Fruit fly (Drosophila melanogaster) whole organism, embryonic: ENCODE results near the gene Glut3.

Experiments used
- ATbp ChIP-seq: fragments of 200-800 bp; sonication (Bioruptor generic); optimal IDR thresholded peaks from 2 replicates; lab custom pipeline; 2017; ENCODE audit warnings: missing biosample characterization, mild to moderate bottlenecking, missing genetic modification characterization, missing genetic modification reagents
- Bgb ChIP-seq: fragments of 200-800 bp; sonication (Bioruptor generic); IDR thresholded peaks from 2 replicates; pipeline ENCODE4 v1.3.6; 2022; ENCODE audit warnings: missing biosample characterization, missing genetic modification characterization; ENCODE audit not compliant: partially characterized antibody
- CG10366 ChIP-seq: fragments of 200-800 bp; sonication (Bioruptor generic); IDR thresholded peaks from 2 replicates; pipeline ENCODE4 v1.3.6; 2022; ENCODE audit warnings: missing biosample characterization, missing genetic modification characterization
- CG10431 ChIP-seq: fragments of 200-800 bp; sonication (Bioruptor generic); optimal IDR thresholded peaks from 3 replicates; lab custom pipeline; 2018; ENCODE audit warnings: missing biosample characterization, mild to moderate bottlenecking, missing genetic modification characterization
- CG10654 ChIP-seq: fragments of 200-800 bp; sonication (Bioruptor generic); optimal IDR thresholded peaks from 2 replicates; lab custom pipeline; 2016; ENCODE audit warnings: missing biosample characterization, missing genetic modification characterization
- CG11085 ChIP-seq: fragments of 200-800 bp; sonication (Bioruptor generic); IDR thresholded peaks from 2 replicates; pipeline ENCODE4 v1.3.6; 2022; ENCODE audit warnings: missing biosample characterization, missing genetic modification characterization
- CG12391 ChIP-seq: fragments of 200-800 bp; sonication (Bioruptor generic); optimal IDR thresholded peaks from 3 replicates; lab custom pipeline; 2018; ENCODE audit warnings: missing biosample characterization, mild to moderate bottlenecking, missing genetic modification characterization, moderate library complexity
- CG13296 ChIP-seq: fragments of 200-800 bp; sonication (Bioruptor generic); optimal IDR thresholded peaks from 3 replicates; lab custom pipeline; 2018; ENCODE audit warnings: missing biosample characterization, mild to moderate bottlenecking, missing genetic modification characterization
- CG15696 ChIP-seq: fragments of 200-800 bp; sonication (Bioruptor generic); optimal IDR thresholded peaks from 2 replicates; lab custom pipeline; 2019; ENCODE audit warnings: missing biosample characterization, mild to moderate bottlenecking, missing genetic modification characterization, moderate library complexity
- CG16813 ChIP-seq: fragments of 200-800 bp; sonication (Bioruptor generic); IDR thresholded peaks from 3 replicates; pipeline ENCODE4 v1.3.6; 2022; ENCODE audit warnings: missing biosample characterization, missing genetic modification characterization; ENCODE audit not compliant: partially characterized antibody
- CG18764 ChIP-seq: fragments of 200-800 bp; sonication (Bioruptor generic); optimal IDR thresholded peaks from 3 replicates; lab custom pipeline; 2016; ENCODE audit warnings: missing biosample characterization, missing genetic modification characterization
- CG4328 ChIP-seq: fragments of 200-800 bp; sonication (Bioruptor generic); optimal IDR thresholded peaks from 3 replicates; lab custom pipeline; 2017; ENCODE audit warnings: missing biosample characterization, missing genetic modification reagents, missing genetic modification characterization
- CG6683 ChIP-seq: fragments of 200-800 bp; sonication (Bioruptor generic); optimal IDR thresholded peaks from 2 replicates; lab custom pipeline; 2017; ENCODE audit warnings: missing biosample characterization, mild to moderate bottlenecking, missing genetic modification characterization, missing genetic modification reagents
- CoRest ChIP-seq: fragments of 200-800 bp; sonication (Bioruptor generic); optimal IDR thresholded peaks from 3 replicates; lab custom pipeline; 2018; ENCODE audit warnings: missing biosample characterization, mild to moderate bottlenecking, missing genetic modification characterization, moderate library complexity
- Doc3 ChIP-seq: fragments of 200-800 bp; sonication (Bioruptor generic); IDR thresholded peaks from 3 replicates; pipeline ENCODE4 v1.3.6; 2022; ENCODE audit warnings: missing biosample characterization, missing genetic modification characterization; ENCODE audit not compliant: partially characterized antibody
- HHEX ChIP-seq: fragments of 200-800 bp; sonication (Bioruptor generic); optimal IDR thresholded peaks from 3 replicates; lab custom pipeline; 2017; ENCODE audit warnings: missing biosample characterization, mild to moderate bottlenecking, missing genetic modification characterization, missing genetic modification reagents
- Kr ChIP-seq: fragments of 200-800 bp; sonication (Bioruptor generic); optimal IDR thresholded peaks from 2 replicates; lab custom pipeline; 2017; ENCODE audit warnings: missing biosample characterization, mild to moderate bottlenecking, missing genetic modification characterization
- Mes4 ChIP-seq: fragments of 200-800 bp; sonication (Bioruptor generic); optimal IDR thresholded peaks from 2 replicates; lab custom pipeline; 2016; ENCODE audit warnings: missing biosample characterization, missing genetic modification characterization
- Nf-YB ChIP-seq: fragments of 200-800 bp; sonication (Bioruptor generic); optimal IDR thresholded peaks from 3 replicates; lab custom pipeline; 2019; ENCODE audit warnings: missing biosample characterization, mild to moderate bottlenecking, missing genetic modification characterization, moderate library complexity
- Ptx1 ChIP-seq: fragments of 200-800 bp; sonication (Bioruptor generic); IDR thresholded peaks from 2 replicates; pipeline ENCODE4 v1.3.6; 2022; ENCODE audit warnings: missing biosample characterization, missing genetic modification characterization
- Six4 ChIP-seq: fragments of 200-800 bp; sonication (Bioruptor generic); optimal IDR thresholded peaks from 2 replicates; lab custom pipeline; 2016; ENCODE audit warnings: missing biosample characterization, missing genetic modification characterization
- Sox102F ChIP-seq: fragments of 200-800 bp; sonication (Bioruptor generic); optimal IDR thresholded peaks from 2 replicates; lab custom pipeline; 2018; ENCODE audit warnings: missing biosample characterization, mild to moderate bottlenecking, missing genetic modification characterization, moderate library complexity
- Sry-β ChIP-seq: fragments of 200-800 bp; sonication (Bioruptor generic); optimal IDR thresholded peaks from 2 replicates; lab custom pipeline; 2018; ENCODE audit warnings: missing biosample characterization, mild to moderate bottlenecking, missing genetic modification characterization, moderate library complexity
- Sry-δ ChIP-seq: fragments of 200-800 bp; sonication (Bioruptor generic); optimal IDR thresholded peaks from 2 replicates; lab custom pipeline; 2016; ENCODE audit warnings: missing biosample characterization, missing genetic modification characterization
- Trl ChIP-seq, 3 experiments: fragments of >200 bp in 2 of 3; fragments of 200-800 bp in 1 of 3; sonication (Bioruptor generic) in 1 of 3; optimal IDR thresholded peaks; 2 replicates in 1 of 3; 3 replicates in 2 of 3; lab custom pipeline; 2016 to 2017; ENCODE audit warnings: missing biosample characterization in 1 of 3, missing genetic modification characterization in 1 of 3
- Vsx1 ChIP-seq: fragments of 200-800 bp; sonication (Bioruptor generic); optimal IDR thresholded peaks from 2 replicates; lab custom pipeline; 2017; ENCODE audit warnings: missing biosample characterization, mild to moderate bottlenecking, missing genetic modification characterization, missing genetic modification reagents
- ac ChIP-seq: fragments of 200-800 bp; sonication (Bioruptor generic); optimal IDR thresholded peaks from 3 replicates; lab custom pipeline; 2017; ENCODE audit warnings: missing biosample characterization, mild to moderate bottlenecking, missing genetic modification characterization
- ara ChIP-seq: fragments of 200-800 bp; sonication (Bioruptor generic); IDR thresholded peaks from 2 replicates; pipeline ENCODE4 v1.3.6; 2022; ENCODE audit warnings: missing biosample characterization, missing genetic modification characterization
- btn ChIP-seq: fragments of 200-800 bp; sonication (Bioruptor generic); optimal IDR thresholded peaks from 2 replicates; lab custom pipeline; 2016; ENCODE audit warnings: missing biosample characterization, missing genetic modification characterization
- esg ChIP-seq: fragments of 200-800 bp; sonication (Bioruptor generic); conservative IDR thresholded peaks from 2 replicates; pipeline ENCODE4 v1.3.6; 2022; ENCODE audit warnings: missing biosample characterization, missing genetic modification characterization
- her ChIP-seq: fragments of 200-800 bp; sonication (Bioruptor generic); optimal IDR thresholded peaks from 2 replicates; lab custom pipeline; 2016; ENCODE audit warnings: missing biosample characterization, missing genetic modification characterization
- lov ChIP-seq, 2 experiments: fragments of 200-800 bp in 1 of 2; fragments of >200 bp in 1 of 2; sonication (Bioruptor generic) in 1 of 2; IDR thresholded peaks in 1 of 2; optimal IDR thresholded peaks in 1 of 2; 2 replicates in 1 of 2; 3 replicates in 1 of 2; pipeline versions ENCODE4 v1.3.6 to Lab custom; 2017 to 2022; ENCODE audit warnings: missing biosample characterization in 1 of 2, missing genetic modification characterization in 1 of 2
- mirr ChIP-seq: fragments of 200-800 bp; sonication (Bioruptor generic); optimal IDR thresholded peaks from 3 replicates; lab custom pipeline; 2018; ENCODE audit warnings: missing biosample characterization, mild to moderate bottlenecking, missing genetic modification characterization
- nerfin-1 ChIP-seq: fragments of 200-800 bp; sonication (Bioruptor generic); optimal IDR thresholded peaks from 3 replicates; lab custom pipeline; 2019; ENCODE audit warnings: missing biosample characterization, mild to moderate bottlenecking, missing genetic modification characterization, moderate library complexity
- oc ChIP-seq: fragments of 200-800 bp; sonication (Bioruptor generic); optimal IDR thresholded peaks from 2 replicates; lab custom pipeline; 2018; ENCODE audit warnings: missing biosample characterization, mild to moderate bottlenecking, missing genetic modification characterization, moderate library complexity
- otp ChIP-seq: fragments of 200-800 bp; sonication (Bioruptor generic); IDR thresholded peaks from 3 replicates; pipeline ENCODE4, ENCODE4 v1.3.6; 2022; ENCODE audit warnings: missing biosample characterization, missing genetic modification characterization
- pan ChIP-seq, 4 experiments: fragments of >200 bp in 3 of 4; fragments of 200-800 bp in 1 of 4; sonication (Bioruptor generic) in 1 of 4; optimal IDR thresholded peaks in 3 of 4; IDR thresholded peaks in 1 of 4; 2 replicates each; pipeline versions ENCODE4 v1.3.6 to Lab custom; 2017 to 2022; ENCODE audit warnings: missing biosample characterization in 2 of 4, missing genetic modification characterization in 2 of 4, mixed read lengths in 1 of 4
- ro ChIP-seq: fragments of 200-800 bp; sonication (Bioruptor generic); IDR thresholded peaks from 2 replicates; pipeline ENCODE4 v1.3.6; 2022; ENCODE audit warnings: missing biosample characterization, missing genetic modification characterization
- sc ChIP-seq, 3 experiments: fragments of >200 bp in 2 of 3; fragments of 200-800 bp in 1 of 3; sonication (Bioruptor generic) in 1 of 3; optimal IDR thresholded peaks; 2 replicates in 2 of 3; 3 replicates in 1 of 3; lab custom pipeline; 2017; ENCODE audit warnings: mild to moderate bottlenecking in 1 of 3, missing biosample characterization in 1 of 3, missing genetic modification characterization in 1 of 3, missing genetic modification reagents in 1 of 3
- scrt ChIP-seq: fragments of 200-800 bp; sonication (Bioruptor generic); optimal IDR thresholded peaks from 2 replicates; lab custom pipeline; 2018; ENCODE audit warnings: missing biosample characterization, mild to moderate bottlenecking, missing genetic modification characterization, moderate library complexity
- sima ChIP-seq: fragments of 200-800 bp; sonication (Bioruptor generic); optimal IDR thresholded peaks from 2 replicates; lab custom pipeline; 2016; ENCODE audit warnings: missing biosample characterization, missing genetic modification characterization
- slbo ChIP-seq: fragments of 200-800 bp; sonication (Bioruptor generic); IDR thresholded peaks from 2 replicates; pipeline ENCODE4 v1.3.6; 2022; ENCODE audit warnings: missing biosample characterization, missing genetic modification characterization
- sqz ChIP-seq: fragments of 200-800 bp; sonication (Bioruptor generic); optimal IDR thresholded peaks from 3 replicates; lab custom pipeline; 2018; ENCODE audit warnings: missing biosample characterization, mild to moderate bottlenecking, missing genetic modification characterization
- ttk ChIP-seq: fragments of 200-800 bp; sonication (Bioruptor generic); IDR thresholded peaks from 2 replicates; pipeline ENCODE4 v2.1.2; 2022; ENCODE audit warnings: missing biosample characterization, missing genetic modification characterization
- unpg ChIP-seq: fragments of 200-800 bp; sonication (Bioruptor generic); optimal IDR thresholded peaks from 3 replicates; lab custom pipeline; 2018; ENCODE audit warnings: missing biosample characterization, mild to moderate bottlenecking, missing genetic modification characterization, moderate library complexity
- yki ChIP-seq: fragments of >200 bp; optimal IDR thresholded peaks from 3 replicates; lab custom pipeline; 2018

Gene Glut3

dm6 chr3R:16771572-16772425 is 16.3 kb upstream of the Glut3 start (continued):
- no peak for TF ChIP-seq yki (lab: Kevin White, UChicago)
- no peak for TF ChIP-seq Doc3 (GFP tag; lab: Robert Waterston, UW)
- TF ChIP-seq Mes4 (GFP tag; lab: Kevin White, UChicago): no peak
- TF ChIP-seq sqz (GFP tag; lab: Kevin White, UChicago): peak; percentile 26
- no peak for TF ChIP-seq CG10366 (GFP tag; lab: Robert Waterston, UW)
- TF ChIP-seq oc (tag; lab: Kevin White, UChicago): peak; percentile 14
- TF ChIP-seq Sox102F (GFP tag; lab: Kevin White, UChicago): peak; percentile 46
- TF ChIP-seq Sry-β: no peak
- peak; percentile 59 for TF ChIP-seq unpg (GFP tag; lab: Kevin White, UChicago)
- TF ChIP-seq sima: no peak
- peak; percentile 89 for TF ChIP-seq CG15696 (tag; lab: Kevin White, UChicago)
- TF ChIP-seq sc (optimal IDR thresholded peaks at IDR 0.05; lab: Kevin White, UChicago): no peak
- TF ChIP-seq sc (GFP tag; optimal IDR thresholded peaks at IDR 0.05; lab: Kevin White, UChicago): peak; percentile 18
- no peak for TF ChIP-seq CG16813 (GFP tag; lab: Robert Waterston, UW)
- peak; percentile 27 for TF ChIP-seq ac (GFP tag; lab: Kevin White, UChicago)
- TF ChIP-seq btn (GFP tag; lab: Kevin White, UChicago): no peak
- TF ChIP-seq Vsx1: peak; percentile 34
- TF ChIP-seq Bgb: no peak
- peak; percentile 26 for TF ChIP-seq HHEX
- TF ChIP-seq CG10654 (GFP tag; lab: Kevin White, UChicago): no peak
- no peak for TF ChIP-seq CG4328
- no peak for TF ChIP-seq pan (optimal IDR thresholded peaks at IDR 0.05; lab: Kevin White, UChicago)
- peak in 1 of 2 experiments; percentile 35 for TF ChIP-seq pan (GFP tag; optimal IDR thresholded peaks at IDR 0.05 in 1 of 2, IDR thresholded peaks at IDR 0.05 in 1 of 2)
- TF ChIP-seq lov (optimal IDR thresholded peaks at IDR 0.05; lab: Kevin White, UChicago): no peak
- TF ChIP-seq lov (GFP tag; IDR thresholded peaks at IDR 0.05; lab: Robert Waterston, UW): peak; percentile 23; the same call in 1 of the 3 replicates
- TF ChIP-seq ATbp (GFP tag; lab: Kevin White, UChicago): peak; percentile 13
- TF ChIP-seq CG13296 (GFP tag; lab: Kevin White, UChicago): no peak
- TF ChIP-seq her (GFP tag; lab: Kevin White, UChicago): no peak
- TF ChIP-seq nerfin-1 (tag; lab: Kevin White, UChicago): peak; percentile 51
- no peak for TF ChIP-seq Sry-δ (GFP tag; lab: Kevin White, UChicago)
- peak; percentile 3 for TF ChIP-seq CG10431
- peak; percentile 47 for TF ChIP-seq Ptx1
- 0 out of 3 replicates have a peak, but pooled peaks have one; percentile 29 for TF ChIP-seq otp (GFP tag; lab: Robert Waterston, UW)
- TF ChIP-seq ttk (GFP tag; lab: Robert Waterston, UW): 0 out of 2 replicates have a peak, but pooled peaks have one; percentile 15
- TF ChIP-seq CG6683: no peak
- TF ChIP-seq ara (GFP tag; lab: Robert Waterston, UW): peak; percentile 23; the same call in 1 of the 2 replicates
- peak; percentile 9 for TF ChIP-seq Nf-YB (GFP tag; lab: Kevin White, UChicago)
- TF ChIP-seq CG18764: peak; percentile 7
- no peak for TF ChIP-seq mirr
- peak; percentile 34 for TF ChIP-seq esg (GFP tag; lab: Robert Waterston, UW)
- peak; percentile 29 for TF ChIP-seq Six4 (GFP tag; lab: Kevin White, UChicago)
- TF ChIP-seq ro: no peak
- no peak for TF ChIP-seq scrt (GFP tag; lab: Kevin White, UChicago)
- TF ChIP-seq slbo (GFP tag; lab: Robert Waterston, UW): no peak
- peak; percentile 9 for TF ChIP-seq Kr (GFP tag; lab: Kevin White, UChicago)
- no peak for TF ChIP-seq CG11085
- TF ChIP-seq CG12391 (tag; lab: Kevin White, UChicago): peak; percentile 71
- TF ChIP-seq CoRest (tag; lab: Kevin White, UChicago): peak; percentile 52
- no peak for TF ChIP-seq Trl (optimal IDR thresholded peaks at IDR 0.05; lab: Kevin White, UChicago)
- TF ChIP-seq Trl (GFP tag; optimal IDR thresholded peaks at IDR 0.05; lab: Kevin White, UChicago): no peak
